Worm (Caenorhabditis elegans): ENCODE measurements around the gene math-7.

math-7 gene

ce11 chrII:1899934-1900333 is 13.7 kb upstream of the math-7 start, which contains the start of gene math-24:
Gene math-24 (plus strand): TSS chrII:1900234.
- TF ChIP-seq cog-1 (tag; optimal IDR thresholded peaks at IDR 0.05) (no peak), flt-1 (GFP tag; IDR thresholded peaks at IDR 0.05) (no peak), T22C8.4 (GFP tag; IDR thresholded peaks at IDR 0.05) (no peak), ref-1 (GFP tag; conservative IDR thresholded peaks at IDR 0.05) (no peak), klf-2 (GFP tag; conservative IDR thresholded peaks at IDR 0.05) (no peak), med-1 (GFP tag; optimal IDR thresholded peaks at IDR 0.05; ENCODE audit: insufficient read depth) (no peak), tab-1 (GFP tag; IDR thresholded peaks at IDR 0.05) (no peak)

DNA sequence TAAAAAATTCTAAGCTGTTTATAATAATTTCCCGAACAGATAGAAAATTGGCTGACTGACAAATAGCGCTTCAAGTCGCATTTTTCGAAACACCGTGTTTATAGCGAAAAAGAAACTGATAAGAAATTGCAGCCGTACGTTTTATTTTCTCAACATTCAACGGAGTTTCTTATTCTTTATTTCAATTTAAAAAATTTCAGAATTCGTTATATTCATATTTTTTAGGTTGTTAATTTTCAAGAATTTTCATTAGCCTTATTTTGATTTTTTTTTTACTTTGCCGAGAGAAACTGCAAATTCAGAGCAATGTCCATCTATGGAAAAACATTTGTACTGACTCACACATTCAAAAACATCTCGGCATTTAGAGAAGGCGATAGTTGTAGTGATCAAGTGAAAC is 11.7 kb upstream of the math-7 start, which contains the start of gene C46F9.6:
Gene C46F9.6 (plus strand): TSS at position 301 of the 400 bp plus-strand sequence.
- TF ChIP-seq T22C8.4 (GFP tag; IDR thresholded peaks at IDR 0.05) (no peak), tab-1 (GFP tag; IDR thresholded peaks at IDR 0.05) (no peak), ztf-29 (GFP tag; IDR thresholded peaks at IDR 0.05) (no peak), cog-1 (tag; optimal IDR thresholded peaks at IDR 0.05) (no peak), ref-1 (GFP tag; conservative IDR thresholded peaks at IDR 0.05) (no peak), med-1 (GFP tag; optimal IDR thresholded peaks at IDR 0.05; ENCODE audit: insufficient read depth) (no peak)

- TF ChIP-seq T22C8.4 (GFP tag; IDR thresholded peaks at IDR 0.05) (no peak), ref-1 (GFP tag; conservative IDR thresholded peaks at IDR 0.05) (no peak), cog-1 (tag; optimal IDR thresholded peaks at IDR 0.05) (no peak), ztf-29 (GFP tag; IDR thresholded peaks at IDR 0.05) (no peak), klf-2 (GFP tag; conservative IDR thresholded peaks at IDR 0.05) (no peak), flt-1 (GFP tag; IDR thresholded peaks at IDR 0.05) (no peak), med-1 (GFP tag; optimal IDR thresholded peaks at IDR 0.05; ENCODE audit: insufficient read depth) (no peak), tab-1 (GFP tag; IDR thresholded peaks at IDR 0.05) (no peak), ztf-23 (GFP tag; IDR thresholded peaks at IDR 0.05) (no peak)
These were observed 9.5 kb upstream of the math-7 start, which contains the start of gene math-25 for ce11 chrII:1895762-1896161. Gene math-25 (plus strand): TSS chrII:1896062.

- TF ChIP-seq ztf-23 (GFP tag; IDR thresholded peaks at IDR 0.05) (no peak), cog-1 (tag; optimal IDR thresholded peaks at IDR 0.05) (no peak), tab-1 (GFP tag; IDR thresholded peaks at IDR 0.05) (no peak), med-1 (GFP tag; optimal IDR thresholded peaks at IDR 0.05; ENCODE audit: insufficient read depth) (no peak), ref-1 (GFP tag; conservative IDR thresholded peaks at IDR 0.05) (no peak), klf-2 (GFP tag; conservative IDR thresholded peaks at IDR 0.05) (no peak), ztf-29 (GFP tag; IDR thresholded peaks at IDR 0.05) (no peak), flt-1 (GFP tag; IDR thresholded peaks at IDR 0.05) (no peak), T22C8.4 (GFP tag; IDR thresholded peaks at IDR 0.05) (no peak)
These were observed 9.0 kb upstream of the math-7 start, which contains the start of gene C46F9.5 for ce11 chrII:1895278-1895677. Gene C46F9.5 (plus strand): TSS chrII:1895578.

- TF ChIP-seq med-1 (GFP tag; optimal IDR thresholded peaks at IDR 0.05; ENCODE audit: insufficient read depth): no peak
- no peak for TF ChIP-seq flt-1 (GFP tag; IDR thresholded peaks at IDR 0.05)
- TF ChIP-seq ztf-23 (GFP tag; IDR thresholded peaks at IDR 0.05): no peak
- no peak for TF ChIP-seq T22C8.4 (GFP tag; IDR thresholded peaks at IDR 0.05)
- TF ChIP-seq klf-2 (GFP tag; conservative IDR thresholded peaks at IDR 0.05): no peak
- no peak for TF ChIP-seq cog-1 (tag; optimal IDR thresholded peaks at IDR 0.05)
- TF ChIP-seq ztf-29 (GFP tag; IDR thresholded peaks at IDR 0.05): no peak
- TF ChIP-seq tab-1 (GFP tag; IDR thresholded peaks at IDR 0.05): no peak
- TF ChIP-seq ref-1 (GFP tag; conservative IDR thresholded peaks at IDR 0.05): no peak
These were observed 7.6 kb upstream of the math-7 start, which contains the start of gene C16C4.1 for ce11 chrII:1893912-1894311. Gene C16C4.1 (plus strand): TSS chrII:1894212.

DNA sequence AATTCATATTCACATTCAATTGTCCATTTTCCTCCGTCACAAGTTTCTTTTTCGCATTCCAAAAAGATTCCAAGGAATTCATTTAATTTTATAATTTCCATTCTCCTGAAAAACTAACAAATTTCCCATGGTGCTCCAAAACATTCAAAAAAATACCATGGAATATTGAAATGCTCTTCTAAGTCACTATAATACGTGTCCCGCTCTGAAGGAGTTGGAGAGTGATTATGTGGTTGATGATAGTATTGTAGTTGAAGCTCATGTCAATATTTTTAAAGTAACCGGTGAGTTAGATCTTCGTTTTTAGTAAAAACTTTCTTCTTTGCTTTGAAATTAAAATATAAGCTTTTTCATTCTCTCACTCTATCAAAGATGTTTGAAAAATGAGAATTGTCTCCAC is 4.4 kb upstream of the math-7 start, which contains the start of gene math-9:
Gene math-9 (minus strand): TSS at position 101 of the 400 bp plus-strand sequence.
- TF ChIP-seq ref-1 (GFP tag; conservative IDR thresholded peaks at IDR 0.05): no peak
- TF ChIP-seq klf-2 (GFP tag; conservative IDR thresholded peaks at IDR 0.05): no peak
- no peak for TF ChIP-seq T22C8.4 (GFP tag; IDR thresholded peaks at IDR 0.05)
- TF ChIP-seq cog-1 (tag; optimal IDR thresholded peaks at IDR 0.05): no peak
- TF ChIP-seq flt-1 (GFP tag; IDR thresholded peaks at IDR 0.05): no peak
- no peak for TF ChIP-seq tab-1 (GFP tag; IDR thresholded peaks at IDR 0.05)
- no peak for TF ChIP-seq med-1 (GFP tag; optimal IDR thresholded peaks at IDR 0.05; ENCODE audit: insufficient read depth)
- no peak for TF ChIP-seq ztf-29 (GFP tag; IDR thresholded peaks at IDR 0.05)
- no peak for TF ChIP-seq ztf-23 (GFP tag; IDR thresholded peaks at IDR 0.05)

DNA sequence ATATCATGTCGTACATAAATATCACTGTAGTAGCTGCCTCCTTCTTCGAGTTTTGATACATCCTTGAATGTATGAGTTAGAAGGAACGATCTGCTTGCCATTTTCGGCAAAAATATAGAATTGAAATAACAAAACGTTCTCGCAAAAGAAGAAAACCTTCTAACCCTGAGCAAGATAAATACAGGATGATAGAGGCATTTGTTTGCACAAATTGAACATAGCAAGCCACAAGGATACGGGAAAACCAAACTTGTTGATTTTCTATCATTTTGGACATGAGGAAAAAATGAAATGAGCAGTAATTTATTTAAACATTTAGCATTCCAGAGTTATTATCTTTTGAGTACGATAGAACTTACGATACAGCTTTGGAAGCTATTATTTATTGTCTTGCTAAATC is 2.8 kb upstream of the math-7 start, which contains the start of gene math-8:
Gene math-8 (minus strand): TSS at position 101 of the 400 bp plus-strand sequence.
- no peak for TF ChIP-seq ref-1 (GFP tag; conservative IDR thresholded peaks at IDR 0.05)
- no peak for TF ChIP-seq ztf-23 (GFP tag; IDR thresholded peaks at IDR 0.05)
- TF ChIP-seq T22C8.4 (GFP tag; IDR thresholded peaks at IDR 0.05): no peak
- TF ChIP-seq tab-1 (GFP tag; IDR thresholded peaks at IDR 0.05): no peak
- no peak for TF ChIP-seq med-1 (GFP tag; optimal IDR thresholded peaks at IDR 0.05; ENCODE audit: insufficient read depth)
- no peak for TF ChIP-seq flt-1 (GFP tag; IDR thresholded peaks at IDR 0.05)
- no peak for TF ChIP-seq cog-1 (tag; optimal IDR thresholded peaks at IDR 0.05)
- no peak for TF ChIP-seq klf-2 (GFP tag; conservative IDR thresholded peaks at IDR 0.05)
- no peak for TF ChIP-seq ztf-29 (GFP tag; IDR thresholded peaks at IDR 0.05)

DNA sequence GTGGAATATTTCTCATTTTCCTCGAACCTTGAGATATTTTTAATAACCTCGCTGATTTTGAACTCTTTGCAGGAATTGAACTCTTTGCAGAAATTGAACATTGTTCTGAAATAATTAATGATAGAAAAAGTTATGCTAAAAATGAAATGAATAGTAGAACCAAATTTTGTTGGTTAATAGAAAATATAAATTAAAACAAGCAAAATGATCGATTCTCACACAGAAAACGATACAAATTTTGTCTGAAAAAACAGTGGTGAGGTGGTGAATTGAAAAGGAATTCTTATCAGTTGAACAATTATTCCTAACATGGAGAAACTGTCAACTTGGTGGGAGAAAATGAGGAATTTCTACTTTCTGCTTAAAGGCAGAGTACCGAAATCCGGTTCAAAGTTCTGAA is 1.6 kb downstream of the math-7 start, which contains the start of gene math-6:
Gene math-6 (minus strand): TSS at position 101 of the 400 bp plus-strand sequence.
- TF ChIP-seq ztf-29 (GFP tag; IDR thresholded peaks at IDR 0.05) (no peak), T22C8.4 (GFP tag; IDR thresholded peaks at IDR 0.05) (no peak), klf-2 (GFP tag; conservative IDR thresholded peaks at IDR 0.05) (no peak), med-1 (GFP tag; optimal IDR thresholded peaks at IDR 0.05; ENCODE audit: insufficient read depth) (no peak)

- TF ChIP-seq ztf-29 (GFP tag; IDR thresholded peaks at IDR 0.05) (no peak), T22C8.4 (GFP tag; IDR thresholded peaks at IDR 0.05) (no peak), ref-1 (GFP tag; conservative IDR thresholded peaks at IDR 0.05) (no peak), cog-1 (tag; optimal IDR thresholded peaks at IDR 0.05) (no peak)
These were observed 3.6 kb downstream of the math-7 start, which contains the start of gene math-5 for ce11 chrII:1882705-1883104. Gene math-5 (minus strand): TSS chrII:1882805.

DNA sequence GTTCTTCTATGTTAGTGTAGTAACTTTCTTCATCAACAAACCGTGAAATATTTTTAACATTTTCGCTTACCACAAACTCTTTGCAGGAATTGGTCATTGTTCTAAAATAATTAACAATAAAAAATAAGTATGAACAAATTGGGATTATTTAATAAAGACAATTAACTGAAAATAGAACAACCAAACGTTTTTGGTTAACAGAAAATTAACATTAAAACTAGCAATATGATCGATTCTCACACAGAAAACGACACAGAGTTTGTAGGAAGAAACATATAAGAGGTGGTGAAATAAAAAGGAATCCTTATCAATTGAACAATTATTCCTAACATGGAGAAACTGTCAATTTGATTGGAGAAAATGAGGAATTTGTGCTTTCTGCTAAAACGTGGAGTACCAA is 7.6 kb downstream of the math-7 start, which contains the start of gene math-16:
Gene math-16 (minus strand): TSS at position 101 of the 400 bp plus-strand sequence.
- TF ChIP-seq med-1 (GFP tag; optimal IDR thresholded peaks at IDR 0.05; ENCODE audit: insufficient read depth): no peak
- TF ChIP-seq ref-1 (GFP tag; conservative IDR thresholded peaks at IDR 0.05): no peak
- no peak for TF ChIP-seq cog-1 (tag; optimal IDR thresholded peaks at IDR 0.05)
- no peak for TF ChIP-seq ztf-23 (GFP tag; IDR thresholded peaks at IDR 0.05)
- no peak for TF ChIP-seq ztf-29 (GFP tag; IDR thresholded peaks at IDR 0.05)
- TF ChIP-seq tab-1 (GFP tag; IDR thresholded peaks at IDR 0.05): no peak
- no peak for TF ChIP-seq T22C8.4 (GFP tag; IDR thresholded peaks at IDR 0.05)
- TF ChIP-seq flt-1 (GFP tag; IDR thresholded peaks at IDR 0.05): no peak
- no peak for TF ChIP-seq klf-2 (GFP tag; conservative IDR thresholded peaks at IDR 0.05)

Data from whole organism, midembryonic.